Worm (Caenorhabditis elegans) whole organism, L3 larva: ENCODE results near the gene T02H6.6.
A peak's percentile ranks its signal among the peaks of the same experiment; 100 is the strongest.

Source experiments
- R02D3.7 ChIP-seq: fragments of 150-350 bp; optimal IDR thresholded peaks from 2 replicates; lab custom pipeline; 2014; ENCODE audit warnings: missing biosample characterization, missing genetic modification characterization
- ZK546.5 ChIP-seq: sonication (generic microtip); optimal IDR thresholded peaks from 2 replicates; lab custom pipeline; 2017; ENCODE audit warnings: missing biosample characterization, missing genetic modification characterization
- ama-1 ChIP-seq: fragments of 150-350 bp; optimal IDR thresholded peaks from 2 replicates; lab custom pipeline; 2018
- ceh-16 ChIP-seq: sonication (generic microtip); optimal IDR thresholded peaks from 2 replicates; lab custom pipeline; 2017; ENCODE audit warnings: missing biosample characterization, missing genetic modification characterization
- ceh-28 ChIP-seq: fragments of 150-350 bp; optimal IDR thresholded peaks from 2 replicates; lab custom pipeline; 2014; ENCODE audit warnings: missing biosample characterization, missing genetic modification reagents, missing genetic modification characterization
- ceh-82 ChIP-seq: fragments of 150-350 bp; optimal IDR thresholded peaks from 2 replicates; lab custom pipeline; 2014; ENCODE audit warnings: missing biosample characterization, missing genetic modification characterization
- ceh-9 ChIP-seq: sonication (generic microtip); optimal IDR thresholded peaks from 2 replicates; lab custom pipeline; 2018; ENCODE audit warnings: missing biosample characterization, missing genetic modification characterization
- daf-12 ChIP-seq: fragments of 150-350 bp; optimal IDR thresholded peaks from 2 replicates; lab custom pipeline; 2014; ENCODE audit warnings: missing biosample characterization, missing genetic modification reagents, missing genetic modification characterization
- egl-27 ChIP-seq: sonication (generic microtip); optimal IDR thresholded peaks from 4 replicates; lab custom pipeline; 2017; ENCODE audit warnings: missing biosample characterization, missing genetic modification reagents, missing genetic modification characterization
- elt-2 ChIP-seq: sonication (generic microtip); optimal IDR thresholded peaks from 2 replicates; lab custom pipeline; 2016; ENCODE audit warnings: missing genetic modification reagents, mild to moderate bottlenecking, missing genetic modification characterization, missing compliant biosample characterization
- elt-3 ChIP-seq, 3 experiments: fragments of 150-350 bp in 1 of 3; sonication (generic microtip) in 2 of 3; optimal IDR thresholded peaks; 2 replicates in 2 of 3; 4 replicates in 1 of 3; lab custom pipeline; 2014 to 2017; ENCODE audit warnings: missing biosample characterization in 3 of 3, missing genetic modification characterization in 3 of 3
- eor-1 ChIP-seq, 2 experiments: fragments of 150-350 bp; optimal IDR thresholded peaks; 2 replicates each; lab custom pipeline; 2014 to 2018; ENCODE audit warnings: missing biosample characterization in 2 of 2, missing genetic modification characterization in 2 of 2
- lin-15B ChIP-seq: fragments of 150-350 bp; optimal IDR thresholded peaks from 2 replicates; lab custom pipeline; 2014; ENCODE audit warnings: missing biosample characterization, missing genetic modification characterization
- lin-39 ChIP-seq: fragments of 150-350 bp; optimal IDR thresholded peaks from 2 replicates; lab custom pipeline; 2018; ENCODE audit warnings: missing biosample characterization, missing genetic modification reagents, missing genetic modification characterization
- lsy-12 ChIP-seq: sonication (generic microtip); optimal IDR thresholded peaks from 2 replicates; lab custom pipeline; 2016; ENCODE audit warnings: mild to moderate bottlenecking, missing genetic modification characterization, missing compliant biosample characterization
- mml-1 ChIP-seq: fragments of 150-350 bp; sonication (generic microtip); optimal IDR thresholded peaks from 3 replicates; lab custom pipeline; 2014; ENCODE audit warnings: missing biosample characterization, missing genetic modification characterization
- nfya-1 ChIP-seq: sonication (generic microtip); optimal IDR thresholded peaks from 2 replicates; lab custom pipeline; 2017; ENCODE audit warnings: missing genetic modification characterization, mild to moderate bottlenecking, missing compliant biosample characterization, antibody characterized with exemption, moderate library complexity; ENCODE audit not compliant: insufficient read depth
- nhr-11 ChIP-seq: fragments of 150-350 bp; optimal IDR thresholded peaks from 2 replicates; lab custom pipeline; 2014; ENCODE audit warnings: missing biosample characterization, missing genetic modification characterization
- nhr-12 ChIP-seq: fragments of 150-350 bp; optimal IDR thresholded peaks from 2 replicates; lab custom pipeline; 2014; ENCODE audit warnings: missing biosample characterization, missing genetic modification characterization
- nhr-23 ChIP-seq: fragments of 150-350 bp; optimal IDR thresholded peaks from 2 replicates; lab custom pipeline; 2014; ENCODE audit warnings: missing biosample characterization, missing genetic modification reagents, missing genetic modification characterization
- nhr-237 ChIP-seq: fragments of 150-350 bp; optimal IDR thresholded peaks from 2 replicates; lab custom pipeline; 2014; ENCODE audit warnings: missing biosample characterization, missing genetic modification characterization
- nhr-28 ChIP-seq: fragments of 150-350 bp; optimal IDR thresholded peaks from 2 replicates; lab custom pipeline; 2014; ENCODE audit warnings: missing biosample characterization, missing genetic modification characterization
- nhr-43 ChIP-seq: sonication (generic microtip); optimal IDR thresholded peaks from 2 replicates; lab custom pipeline; 2016; ENCODE audit warnings: mild to moderate bottlenecking, missing genetic modification characterization, missing compliant biosample characterization; ENCODE audit not compliant: poor library complexity, severe bottlenecking
- nhr-67 ChIP-seq: fragments of 150-350 bp; optimal IDR thresholded peaks from 2 replicates; lab custom pipeline; 2014; ENCODE audit warnings: missing biosample characterization, missing genetic modification characterization
- nhr-76 ChIP-seq: fragments of 150-350 bp; sonication (generic microtip); optimal IDR thresholded peaks from 5 replicates; lab custom pipeline; 2014; ENCODE audit warnings: missing biosample characterization, missing genetic modification characterization
- nhr-77 ChIP-seq: fragments of 150-350 bp; optimal IDR thresholded peaks from 2 replicates; lab custom pipeline; 2014; ENCODE audit warnings: missing biosample characterization, missing genetic modification characterization
- pha-4 ChIP-seq: fragments of 150-350 bp; optimal IDR thresholded peaks from 2 replicates; lab custom pipeline; 2014; ENCODE audit warnings: missing biosample characterization, missing genetic modification reagents, missing genetic modification characterization
- sea-2 ChIP-seq: fragments of 150-350 bp; sonication (generic microtip); optimal IDR thresholded peaks from 4 replicates; lab custom pipeline; 2014; ENCODE audit warnings: missing biosample characterization, missing genetic modification reagents, missing genetic modification characterization
- snpc-4 ChIP-seq: fragments of 150-350 bp; optimal IDR thresholded peaks from 2 replicates; lab custom pipeline; 2014; ENCODE audit warnings: missing biosample characterization, missing genetic modification characterization
- tbx-2 ChIP-seq: sonication (generic microtip); optimal IDR thresholded peaks from 2 replicates; lab custom pipeline; 2016; ENCODE audit warnings: mild to moderate bottlenecking, missing genetic modification characterization, missing compliant biosample characterization
- unc-39 ChIP-seq: sonication (generic microtip); optimal IDR thresholded peaks from 4 replicates; lab custom pipeline; 2017; ENCODE audit warnings: missing biosample characterization, missing genetic modification characterization
- ztf-11 ChIP-seq: fragments of 150-350 bp; optimal IDR thresholded peaks from 2 replicates; lab custom pipeline; 2014; ENCODE audit warnings: missing biosample characterization, missing genetic modification characterization
- ztf-4 ChIP-seq: fragments of 150-350 bp; optimal IDR thresholded peaks from 2 replicates; lab custom pipeline; 2014; ENCODE audit warnings: missing biosample characterization, missing genetic modification characterization

Gene T02H6.6

ce11 chrII:709081-709480 lies 25.5 kb downstream of the T02H6.6 start, which contains the start of gene T02H6.1:
T02H6.1 (plus strand) TSS chrII:709381.
- TF ChIP-seq lin-39 (tag; lab: Kevin White, UChicago) (no peak), mml-1 (tag; lab: Kevin White, UChicago) (no peak), eor-1 (tag; optimal IDR thresholded peaks at IDR 0.05; lab: Kevin White, UChicago) (no peak), nhr-76 (tag; lab: Kevin White, UChicago) (no peak), ceh-28 (tag; lab: Kevin White, UChicago) (no peak)

- TF ChIP-seq tbx-2: no peak
- no peak for TF ChIP-seq nfya-1 (tag; lab: Kevin White, UChicago)
- no peak for TF ChIP-seq ceh-82 (tag; lab: Kevin White, UChicago)
- no peak for TF ChIP-seq ceh-28 (tag; lab: Kevin White, UChicago)
- no peak for TF ChIP-seq unc-39 (tag; lab: Kevin White, UChicago)
- no peak for TF ChIP-seq eor-1 (tag; optimal IDR thresholded peaks at IDR 0.05; lab: Kevin White, UChicago)
- TF ChIP-seq nhr-67: no peak
- no peak for TF ChIP-seq nhr-11 (tag; lab: Kevin White, UChicago)
- TF ChIP-seq ceh-9: no peak
- TF ChIP-seq nhr-43 (tag; lab: Kevin White, UChicago): no peak
- TF ChIP-seq lsy-12 (tag; lab: Kevin White, UChicago): no peak
- no peak for TF ChIP-seq R02D3.7 (tag; lab: Kevin White, UChicago)
- no peak for TF ChIP-seq ztf-4
- no peak for TF ChIP-seq ceh-16
- TF ChIP-seq ZK546.5 (tag; lab: Kevin White, UChicago): no peak
- TF ChIP-seq ztf-11 (tag; lab: Kevin White, UChicago): no peak
Measured at ce11 chrII:721931-722330, 38.4 kb downstream of the T02H6.6 start.

ce11 chrII:723488-723887 lies 39.9 kb downstream of the T02H6.6 start, which contains the start of gene rfip-2:
rfip-2 (plus strand) TSS chrII:723788.
- TF ChIP-seq elt-3 (tag; optimal IDR thresholded peaks at IDR 0.05; lab: Kevin White, UChicago) (no peak), eor-1 (tag; optimal IDR thresholded peaks at IDR 0.05; lab: Kevin White, UChicago) (no peak), sea-2 (GFP tag; lab: Kevin White, UChicago) (no peak), egl-27 (tag; lab: Kevin White, UChicago) (no peak), nhr-77 (tag; lab: Kevin White, UChicago) (no peak), ceh-9 (no peak), snpc-4 (tag; lab: Kevin White, UChicago) (no peak), lin-15B (tag; lab: Kevin White, UChicago) (no peak), nfya-1 (tag; lab: Kevin White, UChicago) (no peak), nhr-12 (no peak), nhr-237 (tag; lab: Kevin White, UChicago) (no peak), ama-1 (lab: Kevin White, UChicago) (no peak)

ce11 chrII:724004-724403 lies 40.4 kb downstream of the T02H6.6 start:
- TF ChIP-seq nhr-12: no peak
- peak; percentile 99 for TF ChIP-seq ceh-28 (tag; lab: Kevin White, UChicago)
- no peak for TF ChIP-seq nhr-237 (tag; lab: Kevin White, UChicago)
- no peak for TF ChIP-seq daf-12 (tag; lab: Kevin White, UChicago)
- TF ChIP-seq nhr-43 (tag; lab: Kevin White, UChicago): no peak

ce11 chrII:729931-730330 lies 46.4 kb downstream of the T02H6.6 start:
- TF ChIP-seq lsy-12 (tag; lab: Kevin White, UChicago) (no peak), lin-39 (tag; lab: Kevin White, UChicago) (no peak), ztf-4 (no peak), nhr-28 (no peak), lin-15B (tag; lab: Kevin White, UChicago) (peak; percentile 9), elt-2 (tag; lab: Kevin White, UChicago) (no peak), pha-4 (no peak), nhr-23 (no peak)

- TF ChIP-seq elt-2 (tag; lab: Kevin White, UChicago) (peak; percentile 13), lin-39 (tag; lab: Kevin White, UChicago) (no peak)
- TF ChIP-seq, all 47 proteins: peak for 1
Measured at ce11 chrII:732393-732792, 48.8 kb downstream of the T02H6.6 start.
